Fruit fly (Drosophila melanogaster): ENCODE results near the gene CG33965.

The CG33965 gene

dm6 chr3L:1264998-1265397 is 32.3 kb downstream of the CG33965 start (continued):
- TF ChIP-seq ss (GFP tag; optimal IDR thresholded peaks at IDR 0.05): peak in 1 of 2 experiments; percentile 10
- no peak for TF ChIP-seq CG34406 (GFP tag; optimal IDR thresholded peaks at IDR 0.05)
- no peak for TF ChIP-seq fkh (GFP tag; optimal IDR thresholded peaks at IDR 0.05)
- TF ChIP-seq CG6808 (GFP tag; optimal IDR thresholded peaks at IDR 0.05): no peak
- TF ChIP-seq spab (GFP tag; optimal IDR thresholded peaks at IDR 0.05): no peak
- TF ChIP-seq svp (GFP tag): peak; percentile 89
- TF ChIP-seq acj6 (GFP tag; optimal IDR thresholded peaks at IDR 0.05): peak; percentile 29

DNA sequence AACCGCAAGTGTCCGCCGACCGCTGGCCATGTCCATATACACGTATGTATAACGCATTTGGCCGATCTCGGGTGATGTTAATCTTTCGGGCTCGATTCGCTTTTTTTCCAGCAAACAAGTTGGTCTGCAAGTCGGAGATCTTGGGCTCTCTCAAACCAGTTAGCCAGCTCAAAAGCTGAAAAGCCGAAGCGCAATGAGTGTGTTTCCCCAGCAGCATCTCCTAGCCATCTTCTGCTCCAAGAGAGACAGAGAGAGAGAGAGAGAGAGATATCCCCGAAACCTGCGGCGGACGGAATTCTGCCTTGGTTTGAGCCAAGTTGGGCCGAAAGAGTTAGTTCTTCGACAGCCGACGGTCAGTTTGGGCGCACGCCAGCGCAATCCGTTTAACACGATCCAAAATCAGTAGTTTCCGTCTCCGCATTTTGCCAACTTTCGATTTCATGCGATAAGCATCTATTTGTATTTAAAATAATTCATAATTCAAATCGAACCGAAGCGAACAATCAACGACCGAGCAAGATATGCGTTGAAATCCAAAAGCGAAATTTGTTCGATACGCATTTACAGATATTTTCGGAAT is 32.8 kb downstream of the CG33965 start:
- no peak for TF ChIP-seq pdm3 (GFP tag; optimal IDR thresholded peaks at IDR 0.05)
- TF ChIP-seq CG6854 (GFP tag; optimal IDR thresholded peaks at IDR 0.05): peak; percentile 14
- no peak for TF ChIP-seq Hr4 (GFP tag; optimal IDR thresholded peaks at IDR 0.05)
- TF ChIP-seq CG1621 (tag; optimal IDR thresholded peaks at IDR 0.05): peak; percentile 16
- no peak for TF ChIP-seq Eip93F (GFP tag; optimal IDR thresholded peaks at IDR 0.05)
- peak; percentile 82 for TF ChIP-seq Blimp-1 (GFP tag; optimal IDR thresholded peaks at IDR 0.05)
- TF ChIP-seq CG15336 (GFP tag; IDR thresholded peaks at IDR 0.05): peak; percentile 14; the same call in 1 of the 2 replicates
- TF ChIP-seq eg (GFP tag; IDR thresholded peaks at IDR 0.05): 0 out of 3 replicates have a peak, but pooled peaks have one; percentile 35

DNA sequence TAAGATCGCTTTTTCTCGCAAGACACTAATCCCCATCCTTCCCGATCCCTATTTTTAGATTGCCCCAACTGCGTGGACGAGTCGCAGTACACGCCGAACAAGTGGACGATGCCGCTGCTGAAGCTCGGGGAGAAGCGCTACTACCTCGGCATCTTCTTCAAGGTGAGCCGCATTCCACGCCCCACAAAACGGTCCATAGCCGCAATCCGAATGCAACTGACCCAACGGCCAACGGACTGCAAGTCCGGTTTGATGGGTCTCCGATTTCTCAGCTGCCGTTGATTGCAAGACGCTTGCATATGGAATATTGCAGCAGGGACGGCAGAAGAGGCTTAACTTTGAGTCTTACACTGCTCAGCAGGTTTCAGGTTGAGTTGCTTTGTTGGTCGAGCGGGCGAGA is 36.3 kb downstream of the CG33965 start:
- no peak for TF ChIP-seq salr (GFP tag; optimal IDR thresholded peaks at IDR 0.05)
- no peak for TF ChIP-seq Lpt (GFP tag; optimal IDR thresholded peaks at IDR 0.05)
- TF ChIP-seq dac (GFP tag; optimal IDR thresholded peaks at IDR 0.05): no peak
- TF ChIP-seq cyc (GFP tag; optimal IDR thresholded peaks at IDR 0.05): no peak
- peak; percentile 13 for TF ChIP-seq svp (GFP tag)
- no peak for TF ChIP-seq CG6792 (GFP tag; optimal IDR thresholded peaks at IDR 0.05)
- no peak for TF ChIP-seq topi (GFP tag; optimal IDR thresholded peaks at IDR 0.05)
- no peak for TF ChIP-seq Sox102F (GFP tag; optimal IDR thresholded peaks at IDR 0.05)
- no peak for TF ChIP-seq Gug (GFP tag; IDR thresholded peaks at IDR 0.05)
- peak; percentile 18 for TF ChIP-seq dsx (GFP tag; optimal IDR thresholded peaks at IDR 0.05; ENCODE audit: poor library complexity, severe bottlenecking)
- TF ChIP-seq CG1621 (tag; optimal IDR thresholded peaks at IDR 0.05): peak; percentile 74
- TF ChIP-seq Hr39 (GFP tag; optimal IDR thresholded peaks at IDR 0.05): no peak
- TF ChIP-seq Eip78C (GFP tag): peak; percentile 25
- TF ChIP-seq Smox (GFP tag; optimal IDR thresholded peaks at IDR 0.05): no peak
- TF ChIP-seq CG11294 (GFP tag; IDR thresholded peaks at IDR 0.05): no peak
- no peak for TF ChIP-seq eg (GFP tag; IDR thresholded peaks at IDR 0.05)
- peak; percentile 72 for TF ChIP-seq Eip75B (GFP tag; optimal IDR thresholded peaks at IDR 0.05)
- no peak for TF ChIP-seq fd85E (GFP tag; optimal IDR thresholded peaks at IDR 0.05)
- no peak for TF ChIP-seq CG4318 (GFP tag; optimal IDR thresholded peaks at IDR 0.05)
- TF ChIP-seq net (GFP tag; optimal IDR thresholded peaks at IDR 0.05): no peak
- no peak for TF ChIP-seq CG9139 (GFP tag; optimal IDR thresholded peaks at IDR 0.05)
- peak; percentile 1 for TF ChIP-seq CG32006 (GFP tag; optimal IDR thresholded peaks at IDR 0.05)
- TF ChIP-seq Hr38 (GFP tag; optimal IDR thresholded peaks at IDR 0.05): no peak
- TF ChIP-seq vri (GFP tag; optimal IDR thresholded peaks at IDR 0.05): no peak

dm6 chr3L:1275767-1276166 is 43.1 kb downstream of the CG33965 start, which contains the start of gene CG32333:
Gene CG32333 (plus strand): TSS chr3L:1275956.
- TF ChIP-seq salr (GFP tag; optimal IDR thresholded peaks at IDR 0.05): no peak
- no peak for TF ChIP-seq CG16779 (tag; optimal IDR thresholded peaks at IDR 0.05)
- no peak for TF ChIP-seq CG11294 (GFP tag; IDR thresholded peaks at IDR 0.05)
- no peak for TF ChIP-seq CG6792 (GFP tag; optimal IDR thresholded peaks at IDR 0.05)
- TF ChIP-seq CG7368 (GFP tag; optimal IDR thresholded peaks at IDR 0.05): no peak
- no peak for TF ChIP-seq Sox102F (GFP tag; optimal IDR thresholded peaks at IDR 0.05)
- no peak for TF ChIP-seq CG6808 (GFP tag; optimal IDR thresholded peaks at IDR 0.05)
- no peak for TF ChIP-seq OdsH (GFP tag; optimal IDR thresholded peaks at IDR 0.05)
- TF ChIP-seq CG9139 (GFP tag; optimal IDR thresholded peaks at IDR 0.05): no peak
- TF ChIP-seq Hr39 (GFP tag; optimal IDR thresholded peaks at IDR 0.05): no peak
- no peak for TF ChIP-seq CG11902 (GFP tag; optimal IDR thresholded peaks at IDR 0.05)
- no peak for TF ChIP-seq svp (GFP tag)
- no peak for TF ChIP-seq CG15336 (GFP tag; IDR thresholded peaks at IDR 0.05)
- no peak for TF ChIP-seq Eip93F (GFP tag; optimal IDR thresholded peaks at IDR 0.05)
- no peak for TF ChIP-seq net (GFP tag; optimal IDR thresholded peaks at IDR 0.05)
- no peak for TF ChIP-seq spab (GFP tag; optimal IDR thresholded peaks at IDR 0.05)
- TF ChIP-seq Hr4 (GFP tag; optimal IDR thresholded peaks at IDR 0.05): no peak
- no peak for TF ChIP-seq vri (GFP tag; optimal IDR thresholded peaks at IDR 0.05)
- TF ChIP-seq CG3919 (GFP tag; optimal IDR thresholded peaks at IDR 0.05): no peak

Data from whole organism, prepupa.